Worm (Caenorhabditis elegans) whole organism, mixed stage, embryonic: ENCODE results near the gene nlp-27.

Experiments
- M03D4.4 ChIP-seq: sonication (generic microtip); optimal IDR thresholded peaks from 2 replicates; lab custom pipeline; 2017; ENCODE audit warnings: mild to moderate bottlenecking, missing genetic modification characterization, missing compliant biosample characterization
- bed-3 ChIP-seq: fragments of 200-800 bp; sonication (Bioruptor generic); optimal IDR thresholded peaks from 3 replicates; lab custom pipeline; 2018; ENCODE audit warnings: mild to moderate bottlenecking, missing genetic modification characterization, moderate library complexity, missing compliant biosample characterization
- ceh-43 ChIP-seq: fragments of 200-800 bp; sonication (Bioruptor generic); optimal IDR thresholded peaks from 2 replicates; lab custom pipeline; 2018; ENCODE audit warnings: mild to moderate bottlenecking, missing genetic modification characterization, moderate library complexity, missing compliant biosample characterization
- ceh-83 ChIP-seq: fragments of 200-800 bp; sonication (Bioruptor generic); optimal IDR thresholded peaks from 2 replicates; lab custom pipeline; 2018; ENCODE audit warnings: mild to moderate bottlenecking, missing genetic modification characterization, missing compliant biosample characterization
- ces-1 ChIP-seq: fragments of 150-350 bp; optimal IDR thresholded peaks from 2 replicates; lab custom pipeline; 2014; ENCODE audit warnings: missing biosample characterization, missing genetic modification reagents, missing genetic modification characterization
- cnd-1 ChIP-seq: fragments of 200-800 bp; sonication (Bioruptor generic); optimal IDR thresholded peaks from 2 replicates; lab custom pipeline; 2018; ENCODE audit warnings: mild to moderate bottlenecking, missing genetic modification characterization, missing compliant biosample characterization
- drap-1 ChIP-seq: fragments of 200-800 bp; sonication (Bioruptor generic); optimal IDR thresholded peaks from 3 replicates; lab custom pipeline; 2018; ENCODE audit warnings: mild to moderate bottlenecking, missing genetic modification characterization, missing compliant biosample characterization
- elt-3 ChIP-seq: fragments of 150-350 bp; optimal IDR thresholded peaks from 2 replicates; lab custom pipeline; 2014; ENCODE audit warnings: missing biosample characterization, missing genetic modification characterization
- flh-1 ChIP-seq: fragments of 200-800 bp; sonication (Bioruptor generic); optimal IDR thresholded peaks from 2 replicates; lab custom pipeline; 2018; ENCODE audit warnings: mild to moderate bottlenecking, missing genetic modification characterization, moderate library complexity, missing compliant biosample characterization
- ham-2 ChIP-seq: fragments of 200-800 bp; sonication (Bioruptor generic); optimal IDR thresholded peaks from 2 replicates; lab custom pipeline; 2018; ENCODE audit warnings: mild to moderate bottlenecking, missing genetic modification characterization, missing compliant biosample characterization
- lin-13 ChIP-seq: fragments of 150-350 bp; optimal IDR thresholded peaks from 2 replicates; lab custom pipeline; 2014; ENCODE audit warnings: missing biosample characterization, missing genetic modification characterization
- lin-32 ChIP-seq: fragments of 200-800 bp; sonication (Bioruptor generic); optimal IDR thresholded peaks from 2 replicates; lab custom pipeline; 2018; ENCODE audit warnings: mild to moderate bottlenecking, missing genetic modification characterization, missing compliant biosample characterization
- lsy-2 ChIP-seq: fragments of 150-350 bp; optimal IDR thresholded peaks from 2 replicates; lab custom pipeline; 2014; ENCODE audit warnings: missing biosample characterization, missing genetic modification characterization
- mab-5 ChIP-seq: fragments of 150-350 bp; optimal IDR thresholded peaks from 2 replicates; lab custom pipeline; 2014; ENCODE audit warnings: missing biosample characterization, missing genetic modification characterization
- mep-1 ChIP-seq: fragments of 150-350 bp; optimal IDR thresholded peaks from 2 replicates; lab custom pipeline; 2017; ENCODE audit warnings: missing biosample characterization, missing genetic modification reagents, missing genetic modification characterization, inconsistent platforms
- mls-2 ChIP-seq: sonication (generic microtip); optimal IDR thresholded peaks from 2 replicates; lab custom pipeline; 2016; ENCODE audit warnings: mild to moderate bottlenecking, missing genetic modification characterization, moderate library complexity, missing compliant biosample characterization
- nhr-12 ChIP-seq: fragments of 150-350 bp; optimal IDR thresholded peaks from 2 replicates; lab custom pipeline; 2014; ENCODE audit warnings: missing biosample characterization, missing genetic modification characterization
- nhr-2 ChIP-seq: fragments of 150-350 bp; optimal IDR thresholded peaks from 2 replicates; lab custom pipeline; 2014; ENCODE audit warnings: missing biosample characterization, missing genetic modification characterization
- nhr-237 ChIP-seq: fragments of 150-350 bp; optimal IDR thresholded peaks from 2 replicates; lab custom pipeline; 2014; ENCODE audit warnings: missing biosample characterization, missing genetic modification characterization
- nhr-28 ChIP-seq: fragments of 150-350 bp; optimal IDR thresholded peaks from 2 replicates; lab custom pipeline; 2014; ENCODE audit warnings: missing biosample characterization, missing genetic modification characterization
- nhr-76 ChIP-seq: sonication (generic microtip); optimal IDR thresholded peaks from 2 replicates; lab custom pipeline; 2017; ENCODE audit warnings: missing biosample characterization, missing genetic modification characterization
- pha-4 ChIP-seq: fragments of 150-350 bp; optimal IDR thresholded peaks from 2 replicates; lab custom pipeline; 2018; ENCODE audit warnings: missing biosample characterization, missing genetic modification reagents, missing genetic modification characterization
- sem-2 ChIP-seq: fragments of 200-800 bp; sonication (Bioruptor generic); optimal IDR thresholded peaks from 2 replicates; lab custom pipeline; 2018; ENCODE audit warnings: mild to moderate bottlenecking, missing genetic modification characterization, missing compliant biosample characterization
- snpc-4 ChIP-seq: fragments of 150-350 bp; optimal IDR thresholded peaks from 2 replicates; lab custom pipeline; 2014; ENCODE audit warnings: missing biosample characterization, missing genetic modification characterization
- sptf-1 ChIP-seq: sonication (generic microtip); optimal IDR thresholded peaks from 2 replicates; lab custom pipeline; 2017; ENCODE audit warnings: mild to moderate bottlenecking, missing genetic modification characterization, moderate library complexity, missing compliant biosample characterization
- tbx-8 ChIP-seq: fragments of 200-800 bp; sonication (Bioruptor generic); optimal IDR thresholded peaks from 2 replicates; lab custom pipeline; 2018; ENCODE audit warnings: mild to moderate bottlenecking, missing genetic modification characterization, moderate library complexity, missing compliant biosample characterization
- unc-120 ChIP-seq: sonication (generic microtip); optimal IDR thresholded peaks from 2 replicates; lab custom pipeline; 2017; ENCODE audit warnings: missing genetic modification characterization, missing compliant biosample characterization; ENCODE audit not compliant: poor library complexity, severe bottlenecking
- unc-39 ChIP-seq: fragments of 150-350 bp; optimal IDR thresholded peaks from 2 replicates; lab custom pipeline; 2014; ENCODE audit warnings: missing biosample characterization, missing genetic modification characterization
- unc-62 ChIP-seq: fragments of 150-350 bp; optimal IDR thresholded peaks from 2 replicates; lab custom pipeline; 2014; ENCODE audit warnings: missing biosample characterization, missing genetic modification reagents, missing genetic modification characterization
- zip-8 ChIP-seq: fragments of 150-350 bp; optimal IDR thresholded peaks from 2 replicates; lab custom pipeline; 2014; ENCODE audit warnings: missing biosample characterization, missing genetic modification characterization
- ztf-11 ChIP-seq: fragments of 150-350 bp; optimal IDR thresholded peaks from 2 replicates; lab custom pipeline; 2014; ENCODE audit warnings: missing biosample characterization, missing genetic modification characterization

The nlp-27 gene

ce11 chrV:3994048-3994447 is 4.9 kb downstream of the nlp-27 start, which contains the start of gene K09D9.9:
Gene K09D9.9 (minus strand): TSS chrV:3994148.
- TF ChIP-seq pha-4 (tag; lab: Kevin White, UChicago): no peak
- TF ChIP-seq elt-3 (tag; lab: Kevin White, UChicago): no peak
- no peak for TF ChIP-seq mls-2 (tag; lab: Kevin White, UChicago)

- TF ChIP-seq cnd-1 (tag; lab: Kevin White, UChicago) (no peak), lin-32 (GFP tag; lab: Kevin White, UChicago) (no peak), lsy-2 (tag; lab: Kevin White, UChicago) (no peak), ces-1 (GFP tag; lab: Kevin White, UChicago) (no peak), ham-2 (GFP tag; lab: Kevin White, UChicago) (no peak), tbx-8 (no peak), mls-2 (tag; lab: Kevin White, UChicago) (no peak), sptf-1 (tag; lab: Kevin White, UChicago) (no peak), unc-120 (tag; lab: Kevin White, UChicago) (no peak), ztf-11 (tag; lab: Kevin White, UChicago) (no peak), nhr-237 (tag; lab: Kevin White, UChicago) (no peak), nhr-12 (no peak), mep-1 (tag; lab: Kevin White, UChicago) (no peak), flh-1 (no peak)
Observed at ce11 chrV:3995838-3996237, 6.7 kb downstream of the nlp-27 start, which contains the start of gene srx-62. Gene srx-62 (minus strand): TSS chrV:3995938.

ce11 chrV:4004577-4004976 is 15.4 kb downstream of the nlp-27 start:
- TF ChIP-seq mab-5 (tag; lab: Kevin White, UChicago): no peak
- no peak for TF ChIP-seq flh-1
- TF ChIP-seq cnd-1 (tag; lab: Kevin White, UChicago): no peak
- no peak for TF ChIP-seq ceh-83 (GFP tag; lab: Kevin White, UChicago)
- no peak for TF ChIP-seq nhr-237 (tag; lab: Kevin White, UChicago)
- no peak for TF ChIP-seq nhr-76 (tag; lab: Kevin White, UChicago)
- TF ChIP-seq nhr-2 (tag; lab: Kevin White, UChicago): no peak
- no peak for TF ChIP-seq ces-1 (GFP tag; lab: Kevin White, UChicago)
- no peak for TF ChIP-seq ztf-11 (tag; lab: Kevin White, UChicago)
- no peak for TF ChIP-seq nhr-12
- no peak for TF ChIP-seq drap-1 (GFP tag; lab: Kevin White, UChicago)
- no peak for TF ChIP-seq M03D4.4 (tag; lab: Kevin White, UChicago)
- no peak for TF ChIP-seq zip-8 (tag; lab: Kevin White, UChicago)
- no peak for TF ChIP-seq tbx-8
- TF ChIP-seq bed-3: no peak
- no peak for TF ChIP-seq ceh-43 (GFP tag; lab: Kevin White, UChicago)

ce11 chrV:4005219-4005618 is 16.0 kb downstream of the nlp-27 start, which contains the start of gene srh-8:
Gene srh-8 (plus strand): TSS chrV:4005519.
- no peak for TF ChIP-seq pha-4 (tag; lab: Kevin White, UChicago)
- TF ChIP-seq ceh-43 (GFP tag; lab: Kevin White, UChicago): no peak
- TF ChIP-seq nhr-2 (tag; lab: Kevin White, UChicago): no peak
- TF ChIP-seq unc-120 (tag; lab: Kevin White, UChicago): no peak
- no peak for TF ChIP-seq unc-39 (tag; lab: Kevin White, UChicago)
- TF ChIP-seq lin-32 (GFP tag; lab: Kevin White, UChicago): no peak
- TF ChIP-seq cnd-1 (tag; lab: Kevin White, UChicago): no peak
- no peak for TF ChIP-seq sem-2 (GFP tag; lab: Kevin White, UChicago)
- TF ChIP-seq unc-62: no peak
- TF ChIP-seq bed-3: no peak
- no peak for TF ChIP-seq snpc-4 (tag; lab: Kevin White, UChicago)
- no peak for TF ChIP-seq nhr-28 (tag; lab: Kevin White, UChicago)
- TF ChIP-seq nhr-237 (tag; lab: Kevin White, UChicago): no peak
- TF ChIP-seq lsy-2 (tag; lab: Kevin White, UChicago): no peak
- no peak for TF ChIP-seq lin-13 (tag; lab: Kevin White, UChicago)
- no peak for TF ChIP-seq flh-1
- TF ChIP-seq elt-3 (tag; lab: Kevin White, UChicago): no peak

- TF ChIP-seq lin-32 (GFP tag; lab: Kevin White, UChicago) (no peak), sptf-1 (tag; lab: Kevin White, UChicago) (no peak), drap-1 (GFP tag; lab: Kevin White, UChicago) (no peak), nhr-2 (tag; lab: Kevin White, UChicago) (no peak)
Observed at ce11 chrV:4007927-4008326, 18.7 kb downstream of the nlp-27 start, which contains the start of gene srh-7. Gene srh-7 (plus strand): TSS chrV:4008227.
